Fruit fly (Drosophila melanogaster) whole organism: ENCODE data around the gene CG4462.

Experiments used
- CG8478 ChIP-seq: fragments of >200 bp; optimal IDR thresholded peaks from 2 replicates; lab custom pipeline; 2018; ENCODE audit warnings: inconsistent platforms
- Dll ChIP-seq: fragments of >200 bp; optimal IDR thresholded peaks from 2 replicates; lab custom pipeline; 2017
- EcR ChIP-seq, 2 experiments: fragments of >200 bp; optimal IDR thresholded peaks; 2 replicates each; lab custom pipeline; 2017; ENCODE audit warnings: missing biosample characterization in 2 of 2, missing genetic modification characterization in 2 of 2, missing genetic modification reagents in 2 of 2
- pan ChIP-seq: fragments of >200 bp; optimal IDR thresholded peaks from 2 replicates; lab custom pipeline; 2017
- psq ChIP-seq: fragments of >200 bp; optimal IDR thresholded peaks from 2 replicates; lab custom pipeline; 2017
- usp ChIP-seq: fragments of >200 bp; optimal IDR thresholded peaks from 2 replicates; lab custom pipeline; 2017; ENCODE audit warnings: missing biosample characterization, missing genetic modification characterization, mixed read lengths

The CG4462 gene

DNA sequence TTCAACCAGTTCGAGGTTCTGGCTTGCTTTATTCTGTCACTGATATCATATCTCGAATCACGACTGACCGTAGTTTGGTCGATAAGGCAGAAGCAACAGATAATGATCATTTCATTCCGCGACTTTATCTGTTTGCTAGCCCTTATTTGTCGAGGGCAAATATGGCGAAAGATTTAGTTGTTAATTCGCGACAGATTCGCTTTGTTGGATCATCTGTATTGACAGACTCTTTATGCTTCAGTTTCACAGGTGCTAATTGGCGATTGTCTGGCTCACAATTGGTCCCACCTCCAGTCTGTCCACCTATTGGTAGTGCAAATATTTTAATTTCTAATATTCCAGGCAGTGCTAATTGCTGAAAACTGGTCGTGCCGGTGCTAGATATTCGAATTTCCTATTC, 840 bp downstream of the CG4462 start:
- TF ChIP-seq Dll, result no peak

DNA sequence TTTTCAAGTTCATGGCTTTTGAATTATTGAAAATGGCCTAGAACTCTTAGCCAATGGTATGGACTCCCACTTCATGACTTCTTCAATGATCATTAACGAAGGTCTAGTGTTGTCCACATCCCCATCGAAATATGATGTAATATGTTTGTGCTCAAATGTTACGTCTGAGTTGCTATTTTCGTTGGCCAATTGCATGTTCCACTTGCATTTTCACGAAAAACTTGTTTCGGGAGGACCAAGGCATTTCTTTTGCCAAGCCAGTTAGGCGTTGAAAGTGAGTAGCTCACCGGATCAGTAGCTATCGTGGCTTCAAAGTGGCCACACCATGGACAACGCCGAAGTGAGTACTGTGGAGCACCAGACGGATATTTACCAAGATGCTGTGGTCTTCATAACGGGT, 7.0 kb downstream of the CG4462 start, which contains the start of gene CG4770:
TSS of gene CG4770 (plus strand) at position 301 of the 400 bp plus-strand sequence.
- no peak for TF ChIP-seq psq
- no peak for TF ChIP-seq Dll
- no peak for TF ChIP-seq CG8478 (lab: Kevin White, UChicago)
- no peak for TF ChIP-seq EcR (GFP tag; optimal IDR thresholded peaks at IDR 0.05; lab: Kevin White, UChicago)
- TF ChIP-seq pan (lab: Kevin White, UChicago), result no peak
- no peak for TF ChIP-seq usp (GFP tag; lab: Kevin White, UChicago)

DNA sequence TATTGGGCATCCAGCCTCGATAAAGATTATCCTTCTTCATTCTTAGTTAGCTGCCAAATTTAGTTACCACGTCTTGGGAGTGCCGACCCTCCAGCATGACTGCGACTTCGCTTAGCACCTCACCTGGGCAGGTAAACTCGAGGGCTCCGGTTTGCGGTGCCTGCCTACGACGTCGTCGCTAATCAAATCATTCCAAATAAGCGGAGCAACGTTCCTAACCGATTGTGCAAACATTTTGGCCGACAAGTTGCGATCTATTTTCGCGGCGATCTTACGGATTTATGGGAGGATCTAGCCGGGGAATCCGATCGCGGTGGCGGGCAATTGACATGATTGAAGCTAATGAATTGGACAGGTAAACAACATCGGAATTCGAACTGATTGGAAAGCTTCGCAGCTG, 7.4 kb downstream of the CG4462 start, which contains the start of gene CG4465:
TSS of gene CG4465 (minus strand) at position 101 of the 400 bp plus-strand sequence.
- no peak for TF ChIP-seq Dll

DNA sequence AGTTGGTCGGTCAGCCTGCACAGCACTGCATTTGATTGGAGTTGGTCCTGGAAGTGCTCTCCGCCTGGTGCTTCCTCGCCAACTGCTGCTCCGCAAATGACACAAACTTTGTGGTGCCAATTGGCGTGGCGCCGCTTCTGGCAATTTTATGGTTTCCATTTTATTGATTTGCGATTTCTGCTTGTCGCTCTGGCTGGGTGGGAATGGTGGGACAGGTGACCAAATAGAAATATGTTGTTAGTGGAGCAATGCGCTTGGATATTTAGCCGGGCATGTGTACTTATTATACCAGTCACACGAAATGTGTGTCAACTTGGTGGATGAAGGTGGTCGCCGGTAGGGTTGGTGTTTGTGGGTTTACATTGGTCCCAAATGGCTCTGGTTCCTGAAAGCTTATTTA, 9.9 kb downstream of the CG4462 start, which contains the start of the genes Xport-A and Xport-B:
TSS of gene Xport-A (minus strand) at position 101 of the 400 bp plus-strand sequence.
TSS of gene Xport-B (minus strand) at position 101 of the 400 bp plus-strand sequence.
- no peak for TF ChIP-seq usp (GFP tag; lab: Kevin White, UChicago)
- TF ChIP-seq pan (lab: Kevin White, UChicago), result no peak
- no peak for TF ChIP-seq psq
- TF ChIP-seq CG8478 (lab: Kevin White, UChicago), result no peak
- TF ChIP-seq Dll, result no peak
- TF ChIP-seq EcR (GFP tag; optimal IDR thresholded peaks at IDR 0.05; lab: Kevin White, UChicago), result no peak

- TF ChIP-seq usp (GFP tag; lab: Kevin White, UChicago) (no peak), CG8478 (lab: Kevin White, UChicago) (no peak), EcR (GFP tag; optimal IDR thresholded peaks at IDR 0.05; lab: Kevin White, UChicago) (no peak), Dll (no peak), pan (lab: Kevin White, UChicago) (no peak), psq (no peak)
Observed at dm6 chr3R:19911030-19911429, 14.1 kb downstream of the CG4462 start.

DNA sequence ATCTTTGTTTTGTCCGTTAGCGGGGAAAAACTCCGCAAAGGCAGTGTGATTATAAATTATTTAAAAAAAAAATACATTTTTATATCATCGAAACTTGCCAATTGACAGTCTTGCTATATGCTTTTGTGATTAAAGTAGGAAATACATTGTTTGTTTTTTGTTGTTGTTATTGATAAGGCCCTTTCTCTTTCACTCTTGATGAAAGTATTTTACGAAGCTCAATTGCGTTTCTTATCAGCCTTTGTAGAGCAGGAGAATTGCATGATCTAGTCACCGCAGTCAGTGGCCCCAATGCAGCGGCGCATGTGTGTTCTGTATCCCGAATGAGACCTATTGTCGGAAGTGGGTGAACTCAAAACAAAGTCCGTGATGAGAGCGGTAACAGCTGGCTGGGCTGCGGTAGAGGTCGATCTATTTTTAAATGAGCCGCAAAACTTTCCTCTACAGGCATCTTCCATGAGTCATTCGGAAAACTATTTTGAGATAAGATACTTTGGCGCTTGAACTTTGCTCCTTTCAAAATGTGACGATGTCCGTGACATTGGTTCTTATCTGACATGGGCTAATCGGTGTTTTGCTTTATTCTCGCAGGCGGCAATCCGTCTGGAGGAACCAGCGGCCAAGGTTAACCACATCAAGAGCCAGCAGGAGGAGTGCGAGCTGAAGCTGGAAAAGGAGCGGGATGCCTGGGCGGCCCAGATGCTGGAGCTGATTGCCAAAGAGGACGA, 14.7 kb downstream of the CG4462 start:
- no peak for TF ChIP-seq CG8478 (lab: Kevin White, UChicago)
- no peak for TF ChIP-seq pan (lab: Kevin White, UChicago)
- no peak for TF ChIP-seq psq
- no peak for TF ChIP-seq Dll
- TF ChIP-seq usp (GFP tag; lab: Kevin White, UChicago), result no peak
- no peak for TF ChIP-seq EcR (GFP tag; optimal IDR thresholded peaks at IDR 0.05; lab: Kevin White, UChicago)

DNA sequence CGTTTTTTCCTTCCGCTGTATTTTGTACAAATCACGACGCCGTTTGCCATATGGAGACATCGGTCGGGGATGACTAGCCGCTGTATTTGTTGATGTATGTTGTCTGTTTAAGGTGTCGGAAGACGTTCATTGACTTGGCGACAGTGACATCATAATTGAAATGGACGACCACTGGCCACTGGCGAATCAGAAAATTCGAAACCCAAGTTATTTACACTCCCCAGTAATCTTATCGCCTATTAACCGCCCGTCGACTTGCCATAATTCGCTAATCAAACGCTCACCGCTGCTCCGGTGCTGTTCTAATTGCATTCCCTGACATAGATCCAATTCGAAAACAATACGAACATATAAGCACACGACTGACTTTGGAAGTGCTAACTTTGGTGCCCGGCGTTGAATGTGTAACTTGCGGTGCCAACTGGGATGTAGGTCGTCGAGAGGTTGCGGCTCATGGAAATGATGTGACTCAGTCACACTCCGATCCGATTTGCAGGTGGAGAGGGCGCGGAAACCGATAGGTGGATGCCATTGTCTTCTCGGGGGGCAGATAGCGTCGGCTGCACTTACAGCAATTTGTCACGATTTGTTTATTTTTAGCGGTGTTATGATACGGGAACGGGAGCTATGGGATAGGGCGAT, 15.5 kb downstream of the CG4462 start:
- TF ChIP-seq Dll (no peak), usp (GFP tag; lab: Kevin White, UChicago) (no peak), pan (lab: Kevin White, UChicago) (no peak), CG8478 (lab: Kevin White, UChicago) (no peak), psq (no peak)

DNA sequence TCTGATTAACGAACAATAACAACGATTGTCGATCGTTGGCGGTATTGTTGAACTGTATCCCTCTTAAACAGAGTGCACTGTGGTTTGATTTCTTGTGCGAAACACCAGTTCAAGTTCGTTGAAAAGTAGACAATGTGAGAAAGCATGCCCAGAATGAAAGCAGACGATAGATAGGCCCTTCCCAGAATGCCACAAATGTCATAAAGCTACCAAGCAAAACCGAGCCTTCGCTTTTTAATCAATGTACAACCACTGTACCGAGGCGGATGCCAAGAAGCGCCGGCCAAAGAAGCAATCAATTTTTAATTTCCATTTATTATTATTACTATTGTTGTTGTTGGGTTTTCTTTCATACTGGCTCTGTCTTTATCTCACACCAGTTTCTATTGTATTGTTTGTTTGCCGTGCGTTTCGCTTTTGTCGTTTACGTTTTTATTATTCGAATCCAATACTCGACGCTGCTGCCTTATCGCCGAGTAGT, 16.3 kb downstream of the CG4462 start:
- no peak for TF ChIP-seq Dll
- no peak for TF ChIP-seq CG8478 (lab: Kevin White, UChicago)
- no peak for TF ChIP-seq pan (lab: Kevin White, UChicago)
- TF ChIP-seq psq, result no peak
- no peak for TF ChIP-seq usp (GFP tag; lab: Kevin White, UChicago)
- no peak for TF ChIP-seq EcR (GFP tag; optimal IDR thresholded peaks at IDR 0.05; lab: Kevin White, UChicago)

- no peak for TF ChIP-seq pan (lab: Kevin White, UChicago)
- no peak for TF ChIP-seq usp (GFP tag; lab: Kevin White, UChicago)
- no peak for TF ChIP-seq CG8478 (lab: Kevin White, UChicago)
- no peak for TF ChIP-seq EcR (GFP tag; optimal IDR thresholded peaks at IDR 0.05; lab: Kevin White, UChicago)
- TF ChIP-seq Dll, result no peak
- no peak for TF ChIP-seq psq
Observed at dm6 chr3R:19905932-19906439, 19.2 kb downstream of the CG4462 start.

- no peak for TF ChIP-seq EcR (GFP tag; optimal IDR thresholded peaks at IDR 0.05; lab: Kevin White, UChicago)
- TF ChIP-seq usp (GFP tag; lab: Kevin White, UChicago), result no peak
- no peak for TF ChIP-seq Dll
- TF ChIP-seq CG8478 (lab: Kevin White, UChicago), result no peak
- TF ChIP-seq pan (lab: Kevin White, UChicago), result no peak
- no peak for TF ChIP-seq psq
Observed at dm6 chr3R:19904865-19905373, 20.3 kb downstream of the CG4462 start, which contains the start of the genes Surf6 and RhoGAP92B. TSS of gene Surf6 (minus strand) at chr3R:19904868. TSS of gene RhoGAP92B (plus strand) at chr3R:19905164.

DNA sequence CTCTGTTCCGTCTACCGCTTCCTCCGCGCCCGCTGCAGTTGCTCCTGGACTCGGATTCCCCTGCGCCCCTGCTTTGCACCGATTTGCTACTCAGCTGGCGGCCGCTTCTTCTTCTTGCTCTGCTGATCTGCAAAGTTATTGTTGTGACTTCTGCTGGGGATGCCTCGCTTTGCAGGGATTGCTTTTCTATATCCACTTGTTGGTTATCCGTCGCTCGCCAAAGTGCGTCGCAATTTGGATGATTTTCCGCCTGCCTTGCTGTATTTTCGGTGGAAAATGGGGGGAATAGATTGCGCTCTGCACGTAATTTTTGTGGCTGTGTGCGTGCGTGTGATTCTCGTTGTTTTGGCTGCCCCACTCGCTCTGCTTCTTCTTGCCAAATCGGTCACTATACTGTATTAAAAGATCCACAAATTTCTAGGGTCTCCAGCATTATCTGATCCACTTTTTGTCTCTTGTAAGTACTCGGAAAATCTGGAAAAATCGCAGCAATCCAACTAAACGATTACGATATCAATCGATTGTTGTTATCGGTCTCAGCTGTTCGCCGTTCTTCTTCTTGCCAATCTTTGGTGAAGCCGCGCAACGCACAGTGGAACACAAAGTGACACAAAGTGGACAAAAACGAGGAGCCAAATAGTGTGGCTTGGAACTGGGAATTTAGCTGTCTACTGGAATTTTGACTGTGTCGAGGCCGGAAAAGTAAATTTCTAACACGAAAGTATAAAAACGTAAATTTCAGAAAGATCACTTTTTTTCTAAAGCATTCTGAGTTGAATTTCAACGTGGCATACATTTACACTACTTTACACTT, 22.0 kb downstream of the CG4462 start, which contains the start of gene ClpX:
TSS of gene ClpX (minus strand) at position 764 of the 814 bp plus-strand sequence.
- TF ChIP-seq psq (no peak), CG8478 (lab: Kevin White, UChicago) (no peak), Dll (no peak), pan (lab: Kevin White, UChicago) (no peak), usp (GFP tag; lab: Kevin White, UChicago) (no peak), EcR (GFP tag; optimal IDR thresholded peaks at IDR 0.05; lab: Kevin White, UChicago) (no peak)
